Worm (Caenorhabditis elegans): ENCODE data around the gene C08E8.11.

- TF ChIP-seq ZK185.1 (tag; optimal IDR thresholded peaks at IDR 0.05; ENCODE audit: poor library complexity, severe bottlenecking) (no peak), lin-35 (GFP tag; optimal IDR thresholded peaks at IDR 0.05) (no peak), let-526 (GFP tag; IDR thresholded peaks at IDR 0.05) (no peak), mcd-1 (GFP tag; IDR thresholded peaks at IDR 0.05) (no peak), ets-4 (GFP tag; optimal IDR thresholded peaks at IDR 0.05) (no peak), pha-4 (tag; optimal IDR thresholded peaks at IDR 0.05) (no peak)
Observed at ce11 chrV:18397814-18398213, 47.0 kb downstream of the C08E8.11 start, which contains the start of gene Y51A2B.16.

All from whole organism, young adult.